Fruit fly (Drosophila melanogaster) whole organism, embryonic: Measurements from ENCODE around the gene Myo95E.
A peak's percentile ranks its signal among the peaks of the same experiment; 100 is the strongest.

Experiments used
- Ada2b ChIP-seq: fragments of 200-800 bp; sonication (Bioruptor generic); IDR thresholded peaks from 2 replicates; pipeline ENCODE4 v1.3.6; 2022; ENCODE audit warnings: missing biosample characterization, missing genetic modification characterization
- Atf6 ChIP-seq: fragments of 200-800 bp; sonication (Bioruptor generic); IDR thresholded peaks from 2 replicates; pipeline ENCODE4 v1.3.6; 2022; ENCODE audit warnings: missing biosample characterization, missing genetic modification characterization
- B-H1 ChIP-seq: fragments of 200-800 bp; sonication (Bioruptor generic); IDR thresholded peaks from 3 replicates; pipeline ENCODE4 v1.3.6; 2022; ENCODE audit warnings: missing biosample characterization, missing genetic modification characterization
- B-H2 ChIP-seq: fragments of 200-800 bp; sonication (Bioruptor generic); optimal IDR thresholded peaks from 2 replicates; lab custom pipeline; 2018; ENCODE audit warnings: missing biosample characterization, mild to moderate bottlenecking, missing genetic modification characterization
- Bdp1 ChIP-seq: fragments of 200-800 bp; sonication (Bioruptor generic); optimal IDR thresholded peaks from 3 replicates; lab custom pipeline; 2016; ENCODE audit warnings: missing biosample characterization, missing genetic modification characterization
- CG12104 ChIP-seq: fragments of 200-800 bp; sonication (Bioruptor generic); optimal IDR thresholded peaks from 3 replicates; lab custom pipeline; 2016; ENCODE audit warnings: missing biosample characterization, missing genetic modification characterization
- CG12744 ChIP-seq: fragments of 200-800 bp; sonication (Bioruptor generic); optimal IDR thresholded peaks from 2 replicates; lab custom pipeline; 2016; ENCODE audit warnings: missing biosample characterization, missing genetic modification characterization
- CG13287 ChIP-seq: fragments of 200-800 bp; sonication (Bioruptor generic); IDR thresholded peaks from 2 replicates; pipeline ENCODE4 v1.3.6; 2022; ENCODE audit warnings: missing biosample characterization, missing genetic modification characterization; ENCODE audit not compliant: partially characterized antibody
- CG14667 ChIP-seq: fragments of 200-800 bp; sonication (Bioruptor generic); IDR thresholded peaks from 2 replicates; pipeline ENCODE4 v1.3.6; 2022; ENCODE audit warnings: missing biosample characterization, missing genetic modification characterization
- CG17385 ChIP-seq: fragments of 200-800 bp; sonication (Bioruptor generic); optimal IDR thresholded peaks from 3 replicates; lab custom pipeline; 2018; ENCODE audit warnings: missing biosample characterization, mild to moderate bottlenecking, missing genetic modification characterization
- CG2199 ChIP-seq: fragments of 200-800 bp; sonication (Bioruptor generic); IDR thresholded peaks from 3 replicates; pipeline ENCODE4 v1.3.6; 2022; ENCODE audit warnings: missing biosample characterization, missing genetic modification characterization
- CG31365 ChIP-seq: fragments of 200-800 bp; sonication (Bioruptor generic); optimal IDR thresholded peaks from 2 replicates; lab custom pipeline; 2018; ENCODE audit warnings: missing biosample characterization, mild to moderate bottlenecking, missing genetic modification characterization
- CG33213 ChIP-seq: fragments of 200-800 bp; sonication (Bioruptor generic); optimal IDR thresholded peaks from 3 replicates; lab custom pipeline; 2016; ENCODE audit warnings: missing biosample characterization, missing genetic modification characterization
- CG4617 ChIP-seq: fragments of 200-800 bp; sonication (Bioruptor generic); optimal IDR thresholded peaks from 3 replicates; lab custom pipeline; 2016; ENCODE audit warnings: missing biosample characterization, missing genetic modification characterization, borderline replicate concordance
- CG6854 ChIP-seq: fragments of 200-800 bp; sonication (Bioruptor generic); optimal IDR thresholded peaks from 3 replicates; lab custom pipeline; 2017; ENCODE audit warnings: missing biosample characterization, mild to moderate bottlenecking, missing genetic modification characterization
- CG7271 ChIP-seq: fragments of 200-800 bp; sonication (Bioruptor generic); optimal IDR thresholded peaks from 2 replicates; lab custom pipeline; 2018; ENCODE audit warnings: missing biosample characterization, mild to moderate bottlenecking, missing genetic modification characterization, moderate library complexity
- CG7745 ChIP-seq: fragments of 200-800 bp; sonication (Bioruptor generic); optimal IDR thresholded peaks from 2 replicates; lab custom pipeline; 2018; ENCODE audit warnings: missing biosample characterization, mild to moderate bottlenecking, missing genetic modification characterization, moderate library complexity
- CG7963 ChIP-seq: fragments of 200-800 bp; sonication (Bioruptor generic); IDR thresholded peaks from 3 replicates; pipeline ENCODE4 v1.3.6; 2022; ENCODE audit warnings: missing biosample characterization, missing genetic modification characterization; ENCODE audit not compliant: partially characterized antibody
- CG8089 ChIP-seq: fragments of 200-800 bp; sonication (Bioruptor generic); optimal IDR thresholded peaks from 3 replicates; lab custom pipeline; 2016; ENCODE audit warnings: missing biosample characterization, missing genetic modification characterization
- CG8359 ChIP-seq: fragments of 200-800 bp; sonication (Bioruptor generic); optimal IDR thresholded peaks from 2 replicates; lab custom pipeline; 2017; ENCODE audit warnings: missing biosample characterization, mild to moderate bottlenecking, missing genetic modification characterization, borderline replicate concordance
- CTCF ChIP-seq: fragments of 200-800 bp; sonication (Bioruptor generic); optimal IDR thresholded peaks from 2 replicates; lab custom pipeline; 2017; ENCODE audit warnings: missing biosample characterization, mild to moderate bottlenecking, missing genetic modification characterization, moderate library complexity
- Dfd ChIP-seq, 2 experiments: fragments of >200 bp; optimal IDR thresholded peaks; 2 replicates each; lab custom pipeline; 2017; ENCODE audit warnings: missing biosample characterization in 2 of 2, missing genetic modification characterization in 2 of 2
- Dip2 ChIP-seq: fragments of 200-800 bp; sonication (Bioruptor generic); IDR thresholded peaks from 2 replicates; pipeline ENCODE4 v1.3.6; 2022; ENCODE audit warnings: missing biosample characterization, missing genetic modification characterization
- H2.0 ChIP-seq: fragments of 200-800 bp; sonication (Bioruptor generic); IDR thresholded peaks from 2 replicates; pipeline ENCODE4 v1.3.6; 2022; ENCODE audit warnings: missing biosample characterization, missing genetic modification characterization
- NC2β ChIP-seq: fragments of 200-800 bp; sonication (Bioruptor generic); optimal IDR thresholded peaks from 2 replicates; lab custom pipeline; 2016; ENCODE audit warnings: missing biosample characterization, missing genetic modification characterization
- Nf-YB ChIP-seq: fragments of 200-800 bp; sonication (Bioruptor generic); optimal IDR thresholded peaks from 3 replicates; lab custom pipeline; 2019; ENCODE audit warnings: missing biosample characterization, mild to moderate bottlenecking, missing genetic modification characterization, moderate library complexity
- Optix ChIP-seq: fragments of 200-800 bp; sonication (Bioruptor generic); IDR thresholded peaks from 3 replicates; pipeline ENCODE4 v1.3.6; 2022; ENCODE audit warnings: missing biosample characterization, missing genetic modification characterization
- Six4 ChIP-seq: fragments of 200-800 bp; sonication (Bioruptor generic); optimal IDR thresholded peaks from 2 replicates; lab custom pipeline; 2016; ENCODE audit warnings: missing biosample characterization, missing genetic modification characterization
- Sry-δ ChIP-seq: fragments of 200-800 bp; sonication (Bioruptor generic); optimal IDR thresholded peaks from 2 replicates; lab custom pipeline; 2016; ENCODE audit warnings: missing biosample characterization, missing genetic modification characterization
- Stat92E ChIP-seq, 3 experiments: fragments of >200 bp in 2 of 3; fragments of 200-800 bp in 1 of 3; sonication (Bioruptor generic) in 1 of 3; optimal IDR thresholded peaks; 2 replicates each; lab custom pipeline; 2017 to 2019; ENCODE audit warnings: missing biosample characterization in 3 of 3, missing genetic modification characterization in 3 of 3, mild to moderate bottlenecking in 1 of 3, moderate library complexity in 1 of 3
- ato ChIP-seq: fragments of 200-800 bp; sonication (Bioruptor generic); IDR thresholded peaks from 2 replicates; pipeline ENCODE4 v1.3.6; 2022; ENCODE audit warnings: missing biosample characterization, missing genetic modification characterization; ENCODE audit not compliant: partially characterized antibody
- cad ChIP-seq: fragments of >200 bp; optimal IDR thresholded peaks from 2 replicates; lab custom pipeline; 2017; ENCODE audit warnings: missing biosample characterization, missing genetic modification characterization
- cato ChIP-seq: fragments of 200-800 bp; sonication (Bioruptor generic); optimal IDR thresholded peaks from 2 replicates; lab custom pipeline; 2016; ENCODE audit warnings: missing biosample characterization, missing genetic modification characterization, borderline replicate concordance
- crol ChIP-seq: fragments of 200-800 bp; sonication (Bioruptor generic); IDR thresholded peaks from 2 replicates; pipeline ENCODE4 v1.3.6; 2022; ENCODE audit warnings: missing biosample characterization, missing genetic modification characterization
- ftz-f1 ChIP-seq: fragments of 200-800 bp; sonication (Bioruptor generic); optimal IDR thresholded peaks from 2 replicates; lab custom pipeline; 2016; ENCODE audit warnings: missing biosample characterization, missing genetic modification characterization
- hb ChIP-seq: fragments of 200-800 bp; sonication (Bioruptor generic); IDR thresholded peaks from 3 replicates; pipeline ENCODE4 v1.3.6; 2022; ENCODE audit warnings: missing biosample characterization, missing genetic modification characterization; ENCODE audit not compliant: partially characterized antibody
- her ChIP-seq: fragments of 200-800 bp; sonication (Bioruptor generic); optimal IDR thresholded peaks from 2 replicates; lab custom pipeline; 2016; ENCODE audit warnings: missing biosample characterization, missing genetic modification characterization
- lilli ChIP-seq: fragments of 200-800 bp; sonication (Bioruptor generic); optimal IDR thresholded peaks from 3 replicates; lab custom pipeline; 2016; ENCODE audit warnings: missing biosample characterization, missing genetic modification characterization
- lola ChIP-seq, 3 experiments: fragments of >200 bp in 2 of 3; fragments of 200-800 bp in 1 of 3; sonication (Bioruptor generic) in 1 of 3; optimal IDR thresholded peaks; 2 replicates each; lab custom pipeline; 2017 to 2019; ENCODE audit warnings: missing biosample characterization in 3 of 3, missing genetic modification characterization in 3 of 3, mild to moderate bottlenecking in 1 of 3, moderate library complexity in 1 of 3
- luna ChIP-seq: fragments of 200-800 bp; sonication (Bioruptor generic); optimal IDR thresholded peaks from 2 replicates; lab custom pipeline; 2016; ENCODE audit warnings: missing biosample characterization, missing genetic modification characterization
- mirr ChIP-seq: fragments of 200-800 bp; sonication (Bioruptor generic); optimal IDR thresholded peaks from 3 replicates; lab custom pipeline; 2018; ENCODE audit warnings: missing biosample characterization, mild to moderate bottlenecking, missing genetic modification characterization
- nau ChIP-seq: fragments of 200-800 bp; sonication (Bioruptor generic); optimal IDR thresholded peaks from 3 replicates; lab custom pipeline; 2017; ENCODE audit warnings: missing biosample characterization, mild to moderate bottlenecking, missing genetic modification characterization, missing genetic modification reagents
- nerfin-1 ChIP-seq: fragments of 200-800 bp; sonication (Bioruptor generic); optimal IDR thresholded peaks from 3 replicates; lab custom pipeline; 2019; ENCODE audit warnings: missing biosample characterization, mild to moderate bottlenecking, missing genetic modification characterization, moderate library complexity
- nom ChIP-seq: fragments of 200-800 bp; sonication (Bioruptor generic); optimal IDR thresholded peaks from 2 replicates; lab custom pipeline; 2017; ENCODE audit warnings: missing biosample characterization, missing genetic modification characterization, mild to moderate bottlenecking, moderate library complexity, missing genetic modification reagents
- onecut ChIP-seq: fragments of 200-800 bp; sonication (Bioruptor generic); IDR thresholded peaks from 2 replicates; pipeline ENCODE4 v1.3.6; 2022; ENCODE audit warnings: missing biosample characterization, missing genetic modification characterization
- ro ChIP-seq: fragments of 200-800 bp; sonication (Bioruptor generic); IDR thresholded peaks from 2 replicates; pipeline ENCODE4 v1.3.6; 2022; ENCODE audit warnings: missing biosample characterization, missing genetic modification characterization
- run ChIP-seq: fragments of 200-800 bp; sonication (Bioruptor generic); optimal IDR thresholded peaks from 3 replicates; lab custom pipeline; 2018; ENCODE audit warnings: missing biosample characterization, mild to moderate bottlenecking, missing genetic modification characterization
- so ChIP-seq: fragments of 200-800 bp; sonication (Bioruptor generic); IDR thresholded peaks from 3 replicates; pipeline ENCODE4 v1.3.6; 2022; ENCODE audit warnings: missing biosample characterization, missing genetic modification characterization
- sob ChIP-seq: fragments of 200-800 bp; sonication (Bioruptor generic); IDR thresholded peaks from 2 replicates; pipeline ENCODE4 v1.3.6; 2022; ENCODE audit warnings: missing biosample characterization, missing genetic modification characterization
- ssp ChIP-seq: fragments of 200-800 bp; sonication (Bioruptor generic); IDR thresholded peaks from 2 replicates; pipeline ENCODE4 v1.3.6; 2022; ENCODE audit warnings: missing biosample characterization, missing genetic modification characterization
- zfh2 ChIP-seq: fragments of 200-800 bp; sonication (Bioruptor generic); optimal IDR thresholded peaks from 2 replicates; lab custom pipeline; 2016; ENCODE audit warnings: missing biosample characterization, missing genetic modification characterization

Gene Myo95E

DNA sequence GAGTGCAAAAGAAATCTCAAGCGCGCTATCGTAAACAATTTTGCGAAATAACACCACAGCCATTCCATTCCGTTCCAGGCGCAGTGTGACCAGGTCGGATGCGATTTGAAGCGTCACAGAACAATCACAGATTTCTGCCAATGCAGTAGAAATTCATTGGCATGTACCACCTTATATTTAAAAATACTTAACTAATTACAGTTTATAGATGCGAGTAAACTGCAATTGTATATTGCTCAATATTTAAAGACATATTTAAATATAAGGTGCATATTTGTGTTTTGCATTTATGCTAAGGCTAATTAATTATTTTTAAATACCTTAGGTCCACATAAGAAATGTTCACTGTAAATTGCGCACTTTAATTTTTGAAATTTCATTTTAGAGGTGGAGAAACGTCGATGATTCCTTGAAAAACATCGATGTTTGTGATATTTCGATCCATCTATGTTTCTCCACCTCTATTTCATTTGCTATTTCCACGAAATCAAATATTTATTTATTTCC lies 32.1 kb upstream of the Myo95E start, which contains the start of the genes SMC6 and CG6204 (continued):
- TF ChIP-seq CG4617 (GFP tag; lab: Kevin White, UChicago) (peak; percentile 61), CG14667 (peak; percentile 90), ssp (GFP tag; lab: Robert Waterston, UW) (peak; percentile 86), luna (peak; percentile 53), cato (GFP tag; lab: Kevin White, UChicago) (peak; percentile 83), crol (GFP tag; lab: Robert Waterston, UW) (no peak; the same call in 1 of the 2 replicates), CG7963 (GFP tag; lab: Robert Waterston, UW) (no peak), Bdp1 (GFP tag; lab: Kevin White, UChicago) (peak; percentile 73), nom (GFP tag; lab: Kevin White, UChicago) (peak; percentile 88), run (tag; lab: Kevin White, UChicago) (peak; percentile 92), CG7745 (tag; lab: Kevin White, UChicago) (peak; percentile 63), ro (GFP tag; lab: Robert Waterston, UW) (peak; percentile 78), H2.0 (GFP tag; lab: Robert Waterston, UW) (peak; percentile 95), lilli (peak; percentile 95), CG13287 (GFP tag; lab: Robert Waterston, UW) (peak; percentile 52), CG8359 (GFP tag; lab: Kevin White, UChicago) (peak; percentile 61), Sry-δ (GFP tag; lab: Kevin White, UChicago) (peak; percentile 84), CG2199 (GFP tag; lab: Robert Waterston, UW) (peak; percentile 88; the same call in 2 of the 3 replicates), Optix (GFP tag; lab: Robert Waterston, UW) (no peak), Dip2 (GFP tag; lab: Robert Waterston, UW) (peak; percentile 57), Six4 (peak; percentile 84), CG7271 (peak; percentile 84), Stat92E (GFP tag; optimal IDR thresholded peaks at IDR 0.05; lab: Kevin White, UChicago) (peak in 1 of 3 experiments; percentile 89), her (GFP tag; lab: Kevin White, UChicago) (peak; percentile 44), nau (GFP tag; lab: Kevin White, UChicago) (no peak), CG33213 (GFP tag; lab: Kevin White, UChicago) (peak; percentile 50), ftz-f1 (GFP tag; lab: Kevin White, UChicago) (no peak), zfh2 (GFP tag; lab: Kevin White, UChicago) (peak; percentile 83), so (GFP tag; lab: Robert Waterston, UW) (peak; percentile 90), Ada2b (GFP tag; lab: Robert Waterston, UW) (peak; percentile 94), CG12104 (peak; percentile 83), hb (no peak), B-H1 (GFP tag; lab: Robert Waterston, UW) (peak; percentile 92), B-H2 (peak; percentile 95), NC2β (GFP tag; lab: Kevin White, UChicago) (peak; percentile 77), Dfd (GFP tag; optimal IDR thresholded peaks at IDR 0.05; lab: Kevin White, UChicago) (no peak), CG6854 (GFP tag; lab: Kevin White, UChicago) (peak; percentile 82), CG8089 (peak; percentile 53), ato (GFP tag; lab: Robert Waterston, UW) (no peak), CG12744 (GFP tag; lab: Kevin White, UChicago) (peak; percentile 80), cad (GFP tag; lab: Kevin White, UChicago) (no peak), Atf6 (GFP tag; lab: Robert Waterston, UW) (peak; percentile 94), Nf-YB (GFP tag; lab: Kevin White, UChicago) (peak; percentile 80), CTCF (GFP tag; lab: Kevin White, UChicago) (peak; percentile 45), nerfin-1 (tag; lab: Kevin White, UChicago) (peak; percentile 94), CG17385 (GFP tag; lab: Kevin White, UChicago) (peak; percentile 90), lola (GFP tag; optimal IDR thresholded peaks at IDR 0.05; lab: Kevin White, UChicago) (peak in 1 of 3 experiments; percentile 90), sob (peak; percentile 95), CG31365 (tag; lab: Kevin White, UChicago) (peak; percentile 73), mirr (peak; percentile 83), onecut (GFP tag; lab: Robert Waterston, UW) (peak; percentile 85)
